Worm (Caenorhabditis elegans): ENCODE data around the gene cup-5.

The cup-5 gene

DNA sequence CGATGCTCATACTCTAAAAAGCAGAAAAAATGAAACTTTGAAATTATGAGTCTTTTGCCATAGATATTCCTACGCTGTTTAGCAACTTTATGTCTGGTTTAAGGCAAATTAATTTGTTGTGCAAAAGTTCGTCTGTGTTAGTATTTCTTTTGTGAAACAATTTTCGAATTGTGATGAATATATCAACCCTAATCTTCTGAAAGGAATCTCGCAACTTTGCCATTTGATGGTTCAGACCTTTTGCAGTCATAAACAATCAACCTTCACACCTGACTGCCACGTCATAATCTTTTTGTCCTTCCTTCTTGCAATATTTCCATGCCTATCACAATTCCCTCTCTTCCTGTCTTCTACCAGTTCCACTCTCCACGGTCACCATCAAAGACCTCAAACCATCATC is 35.9 kb downstream of the cup-5 start:
- no peak for TF ChIP-seq unc-62 (GFP tag; optimal IDR thresholded peaks at IDR 0.05)

DNA sequence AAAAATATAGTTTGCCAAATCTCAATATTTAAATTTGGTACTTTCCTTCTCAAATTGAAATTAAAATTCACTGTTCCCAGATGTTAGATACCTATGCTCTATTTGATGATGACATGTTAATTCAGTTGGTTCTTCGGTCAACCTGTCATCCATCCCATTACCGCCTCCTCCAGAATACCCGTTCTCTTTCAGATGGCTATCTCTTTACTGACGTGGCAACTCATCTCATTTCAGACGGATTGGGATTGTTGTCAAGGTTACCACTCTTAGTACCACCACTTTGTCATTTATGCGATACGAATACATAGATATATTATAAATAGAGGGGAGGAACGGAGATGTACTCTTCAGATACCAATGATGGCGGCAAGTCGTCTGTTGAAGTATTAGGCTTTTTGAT is 37.4 kb downstream of the cup-5 start:
- no peak for TF ChIP-seq unc-62 (GFP tag; optimal IDR thresholded peaks at IDR 0.05)

- no peak for TF ChIP-seq unc-62 (GFP tag; optimal IDR thresholded peaks at IDR 0.05)
Measured at ce11 chrIII:7622922-7623321, 38.9 kb downstream of the cup-5 start.

ce11 chrIII:7625086-7625485 is 41.1 kb downstream of the cup-5 start, which contains the start of gene fbn-1:
fbn-1 (plus strand) TSS chrIII:7625386.
- TF ChIP-seq unc-62 (GFP tag; optimal IDR thresholded peaks at IDR 0.05) = no peak
